Worm (Caenorhabditis elegans) whole organism, L4 larva: ENCODE measurements around the gene rde-12.

ENCODE experiments used
- D1046.2 ChIP-seq: fragments of 200-800 bp; sonication (Bioruptor generic); IDR thresholded peaks from 2 replicates; pipeline ENCODE4 v1.3.6; 2022; ENCODE audit warnings: missing genetic modification characterization, missing compliant biosample characterization
- F37D6.2 ChIP-seq: sonication (generic microtip); optimal IDR thresholded peaks from 2 replicates; lab custom pipeline; 2016; ENCODE audit warnings: mild to moderate bottlenecking, missing genetic modification characterization, missing compliant biosample characterization
- F44E2.7 ChIP-seq: fragments of 200-800 bp; sonication (Bioruptor generic); IDR thresholded peaks from 2 replicates; pipeline ENCODE4 v2.1.2; 2022; ENCODE audit warnings: missing genetic modification characterization, missing compliant biosample characterization
- F49E8.2 ChIP-seq: sonication (generic microtip); optimal IDR thresholded peaks from 2 replicates; lab custom pipeline; 2016; ENCODE audit warnings: missing compliant biosample characterization, mild to moderate bottlenecking, missing genetic modification characterization, borderline replicate concordance
- Y105C5A.15 ChIP-seq: fragments of 200-800 bp; sonication (Bioruptor generic); IDR thresholded peaks from 2 replicates; pipeline ENCODE4 v1.3.6; 2022; ENCODE audit warnings: missing genetic modification characterization, missing compliant biosample characterization
- ZK337.2 ChIP-seq: fragments of 200-800 bp; sonication (Bioruptor generic); IDR thresholded peaks from 2 replicates; pipeline ENCODE4 v1.3.6; 2022; ENCODE audit warnings: missing genetic modification reagents, missing genetic modification characterization, missing compliant biosample characterization
- ZK546.5 ChIP-seq, 2 experiments: sonication (generic microtip); optimal IDR thresholded peaks; 2 replicates each; lab custom pipeline; 2017; ENCODE audit warnings: missing biosample characterization in 2 of 2, missing genetic modification characterization in 2 of 2
- arid-1 ChIP-seq: fragments of 200-800 bp; sonication (Bioruptor generic); conservative IDR thresholded peaks from 2 replicates; pipeline ENCODE4 v1.3.6; 2022; ENCODE audit warnings: missing genetic modification reagents, missing genetic modification characterization, missing compliant biosample characterization
- ces-1 ChIP-seq: fragments of 150-350 bp; sonication (generic microtip); optimal IDR thresholded peaks from 4 replicates; lab custom pipeline; 2014; ENCODE audit warnings: missing biosample characterization, missing genetic modification reagents, missing genetic modification characterization
- cey-2 ChIP-seq: sonication (generic microtip); optimal IDR thresholded peaks from 3 replicates; lab custom pipeline; 2017; ENCODE audit warnings: missing genetic modification characterization, mild to moderate bottlenecking, missing compliant biosample characterization, antibody characterized with exemption, borderline replicate concordance; ENCODE audit not compliant: insufficient read depth
- daf-16 ChIP-seq, 3 experiments: sonication (generic microtip); optimal IDR thresholded peaks; 2 replicates each; lab custom pipeline; 2016 to 2017; ENCODE audit warnings: missing genetic modification characterization in 3 of 3, missing genetic modification reagents in 3 of 3, mild to moderate bottlenecking in 2 of 3, missing compliant biosample characterization in 2 of 3, missing biosample characterization in 1 of 3, moderate library complexity in 1 of 3
- daf-19 ChIP-seq: fragments of 200-800 bp; sonication (Bioruptor generic); conservative IDR thresholded peaks from 2 replicates; pipeline ENCODE4 v1.3.6; 2022; ENCODE audit warnings: missing genetic modification characterization, missing compliant biosample characterization
- daf-8 ChIP-seq: fragments of 200-800 bp; sonication (Bioruptor generic); IDR thresholded peaks from 2 replicates; pipeline ENCODE4 v1.3.6; 2022; ENCODE audit warnings: missing genetic modification characterization, missing compliant biosample characterization
- dmd-6 ChIP-seq: fragments of 200-800 bp; sonication (Bioruptor generic); IDR thresholded peaks from 2 replicates; pipeline ENCODE4 v1.3.6; 2022; ENCODE audit warnings: missing genetic modification reagents, missing genetic modification characterization, missing compliant biosample characterization
- dmd-8 ChIP-seq: fragments of 200-800 bp; sonication (Bioruptor generic); IDR thresholded peaks from 2 replicates; pipeline ENCODE4 v1.3.6; 2022; ENCODE audit warnings: missing genetic modification characterization, missing compliant biosample characterization
- duxl-1 ChIP-seq: sonication (generic microtip); optimal IDR thresholded peaks from 2 replicates; lab custom pipeline; 2016; ENCODE audit warnings: mild to moderate bottlenecking, missing genetic modification characterization, moderate library complexity, missing compliant biosample characterization; ENCODE audit not compliant: poor library complexity
- dve-1 ChIP-seq: sonication (generic microtip); optimal IDR thresholded peaks from 2 replicates; lab custom pipeline; 2017; ENCODE audit warnings: antibody characterized with exemption, mild to moderate bottlenecking, missing genetic modification characterization, missing compliant biosample characterization; ENCODE audit not compliant: insufficient read depth
- egl-43 ChIP-seq: fragments of 200-800 bp; sonication (Bioruptor generic); IDR thresholded peaks from 2 replicates; pipeline ENCODE4 v1.3.6; 2022; ENCODE audit warnings: missing genetic modification reagents, missing genetic modification characterization, missing compliant biosample characterization
- fkh-10 ChIP-seq: fragments of 150-350 bp; optimal IDR thresholded peaks from 2 replicates; lab custom pipeline; 2014; ENCODE audit warnings: missing biosample characterization, missing genetic modification reagents, missing genetic modification characterization
- gei-8 ChIP-seq: fragments of 200-800 bp; sonication (Bioruptor generic); optimal IDR thresholded peaks from 2 replicates; lab custom pipeline; 2018; ENCODE audit warnings: mild to moderate bottlenecking, missing genetic modification characterization, missing compliant biosample characterization
- hif-1 ChIP-seq, 2 experiments: sonication (generic microtip); optimal IDR thresholded peaks; 2 replicates each; lab custom pipeline; 2016 to 2017; ENCODE audit warnings: missing compliant biosample characterization in 2 of 2, missing genetic modification characterization in 2 of 2, missing genetic modification reagents in 2 of 2, missing genotype in 2 of 2, mild to moderate bottlenecking in 1 of 2
- hlh-11 ChIP-seq: fragments of 200-800 bp; sonication (Bioruptor generic); optimal IDR thresholded peaks from 2 replicates; lab custom pipeline; 2018; ENCODE audit warnings: mild to moderate bottlenecking, missing genetic modification characterization, missing compliant biosample characterization
- hmg-1.1 ChIP-seq: fragments of 200-800 bp; sonication (Bioruptor generic); IDR thresholded peaks from 2 replicates; pipeline ENCODE4 v1.3.6; 2022; ENCODE audit warnings: missing genetic modification reagents, missing genetic modification characterization, missing compliant biosample characterization
- lim-7 ChIP-seq: fragments of 200-800 bp; sonication (Bioruptor generic); IDR thresholded peaks from 2 replicates; pipeline ENCODE4 v1.3.6; 2022; ENCODE audit warnings: missing genetic modification characterization, missing compliant biosample characterization
- lin-1 ChIP-seq: fragments of 200-800 bp; sonication (Bioruptor generic); IDR thresholded peaks from 2 replicates; pipeline ENCODE4 v1.3.6; 2022; ENCODE audit warnings: missing genetic modification reagents, missing genetic modification characterization, missing compliant biosample characterization
- lin-15B ChIP-seq: fragments of 150-350 bp; sonication (generic microtip); optimal IDR thresholded peaks from 3 replicates; lab custom pipeline; 2014; ENCODE audit warnings: missing biosample characterization, missing genetic modification characterization
- lin-29 ChIP-seq: fragments of 200-800 bp; sonication (Bioruptor generic); IDR thresholded peaks from 2 replicates; pipeline ENCODE4 v1.3.6; 2022; ENCODE audit warnings: missing genetic modification reagents, missing genetic modification characterization, missing compliant biosample characterization
- lsy-2 ChIP-seq, 2 experiments: fragments of 150-350 bp in 1 of 2; sonication (generic microtip) in 1 of 2; optimal IDR thresholded peaks; 2 replicates each; lab custom pipeline; 2014 to 2017; ENCODE audit warnings: missing biosample characterization in 2 of 2, missing genetic modification characterization in 2 of 2
- madf-5 ChIP-seq, 2 experiments: fragments of 200-800 bp; sonication (Bioruptor generic); IDR thresholded peaks; 2 replicates each; pipeline ENCODE4 v1.3.6; 2022; ENCODE audit warnings: missing compliant biosample characterization in 2 of 2, missing genetic modification characterization in 2 of 2
- mdl-1 ChIP-seq, 2 experiments: fragments of 150-350 bp in 1 of 2; sonication (generic microtip) in 1 of 2; optimal IDR thresholded peaks; 2 replicates each; lab custom pipeline; 2014 to 2017; ENCODE audit warnings: missing biosample characterization in 2 of 2, missing genetic modification characterization in 2 of 2
- mxl-3 ChIP-seq: fragments of 200-800 bp; sonication (Bioruptor generic); optimal IDR thresholded peaks from 2 replicates; lab custom pipeline; 2018; ENCODE audit warnings: mild to moderate bottlenecking, missing genetic modification characterization, missing compliant biosample characterization
- nhr-102 ChIP-seq: sonication (generic microtip); optimal IDR thresholded peaks from 2 replicates; lab custom pipeline; 2016; ENCODE audit warnings: mild to moderate bottlenecking, missing genetic modification characterization, moderate library complexity, missing compliant biosample characterization
- nhr-111 ChIP-seq: fragments of 200-800 bp; sonication (Bioruptor generic); optimal IDR thresholded peaks from 2 replicates; lab custom pipeline; 2018; ENCODE audit warnings: mild to moderate bottlenecking, missing genetic modification characterization, missing compliant biosample characterization
- nhr-41 ChIP-seq: fragments of 200-800 bp; sonication (Bioruptor generic); IDR thresholded peaks from 2 replicates; pipeline ENCODE4 v1.3.6; 2022; ENCODE audit warnings: missing genetic modification reagents, missing genetic modification characterization, missing compliant biosample characterization
- nhr-42 ChIP-seq: fragments of 200-800 bp; sonication (Bioruptor generic); IDR thresholded peaks from 2 replicates; pipeline ENCODE4 v1.3.6; 2022; ENCODE audit warnings: missing genetic modification characterization, missing compliant biosample characterization
- nhr-6 ChIP-seq: fragments of 150-350 bp; optimal IDR thresholded peaks from 2 replicates; lab custom pipeline; 2014; ENCODE audit warnings: missing biosample characterization, missing genetic modification characterization
- pqm-1 ChIP-seq: sonication (generic microtip); optimal IDR thresholded peaks from 2 replicates; lab custom pipeline; 2017; ENCODE audit warnings: missing biosample characterization, missing genetic modification characterization
- set-16 ChIP-seq: fragments of 200-800 bp; sonication (Bioruptor generic); IDR thresholded peaks from 2 replicates; pipeline ENCODE4 v1.3.6; 2022; ENCODE audit warnings: missing genetic modification reagents, missing genetic modification characterization, missing compliant biosample characterization
- skn-1 ChIP-seq: fragments of 150-350 bp; optimal IDR thresholded peaks from 2 replicates; lab custom pipeline; 2014; ENCODE audit warnings: missing biosample characterization, missing genetic modification characterization
- snpc-1.2 ChIP-seq: fragments of 200-800 bp; sonication (Bioruptor generic); IDR thresholded peaks from 2 replicates; pipeline ENCODE4 v1.3.6; 2022; ENCODE audit warnings: missing genetic modification reagents, missing genetic modification characterization, missing compliant biosample characterization
- spr-1 ChIP-seq: sonication (generic microtip); optimal IDR thresholded peaks from 2 replicates; lab custom pipeline; 2016; ENCODE audit warnings: mild to moderate bottlenecking, missing genetic modification characterization, missing compliant biosample characterization
- spr-3 ChIP-seq: fragments of 200-800 bp; sonication (Bioruptor generic); optimal IDR thresholded peaks from 2 replicates; lab custom pipeline; 2018; ENCODE audit warnings: mild to moderate bottlenecking, missing genetic modification characterization, missing compliant biosample characterization
- unc-39 ChIP-seq: sonication (generic microtip); optimal IDR thresholded peaks from 2 replicates; lab custom pipeline; 2017; ENCODE audit warnings: missing biosample characterization, missing genetic modification characterization
- vab-7 ChIP-seq: fragments of 200-800 bp; sonication (Bioruptor generic); IDR thresholded peaks from 2 replicates; pipeline ENCODE4 v1.3.6; 2022; ENCODE audit warnings: missing genetic modification reagents, missing genetic modification characterization, missing compliant biosample characterization
- zfp-3 ChIP-seq: fragments of 200-800 bp; sonication (Bioruptor generic); conservative IDR thresholded peaks from 2 replicates; pipeline ENCODE4 v1.3.6; 2022; ENCODE audit warnings: missing genetic modification reagents, missing genetic modification characterization, missing compliant biosample characterization
- ztf-7 ChIP-seq: fragments of 150-350 bp; optimal IDR thresholded peaks from 2 replicates; lab custom pipeline; 2014; ENCODE audit warnings: missing biosample characterization, missing genetic modification characterization

rde-12 gene

DNA sequence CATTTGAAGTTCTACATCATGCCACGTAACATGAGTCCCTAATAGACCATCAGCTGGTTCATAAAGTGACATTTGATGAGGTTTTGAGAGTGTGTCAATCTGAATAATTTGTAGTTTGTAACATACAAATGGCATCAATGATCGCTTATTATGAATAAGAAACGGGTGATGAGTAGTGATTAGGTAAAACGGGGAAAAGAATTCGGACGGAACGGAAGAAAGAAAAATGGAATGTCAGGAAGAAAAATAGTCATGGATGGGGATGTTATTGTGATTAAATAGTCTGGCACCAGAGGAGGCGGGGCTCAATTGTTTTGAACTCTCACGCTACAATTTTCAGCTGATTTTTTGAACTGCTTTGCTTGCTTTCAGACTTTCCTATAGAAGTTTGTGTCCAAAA is 31.0 kb upstream of the rde-12 start, which contains the start of gene H37A05.2:
Gene H37A05.2, minus strand, starts transcription at position 101 of the 400 bp plus-strand sequence.
- TF ChIP-seq set-16 (GFP tag; lab: Robert Waterston, UW) (no peak), spr-1 (tag; lab: Kevin White, UChicago) (no peak), egl-43 (GFP tag; lab: Robert Waterston, UW) (no peak), lim-7 (no peak), nhr-111 (GFP tag; lab: Kevin White, UChicago) (no peak), ces-1 (GFP tag; lab: Kevin White, UChicago) (no peak), nhr-41 (GFP tag; lab: Robert Waterston, UW) (no peak), D1046.2 (GFP tag; lab: Robert Waterston, UW) (no peak), mdl-1 (tag; optimal IDR thresholded peaks at IDR 0.05; lab: Kevin White, UChicago) (no peak), arid-1 (no peak), F37D6.2 (tag; lab: Kevin White, UChicago) (no peak), madf-5 (GFP tag; IDR thresholded peaks at IDR 0.05; lab: Robert Waterston, UW) (no peak), dmd-8 (GFP tag; lab: Robert Waterston, UW) (no peak), F49E8.2 (tag; lab: Kevin White, UChicago) (no peak)

DNA sequence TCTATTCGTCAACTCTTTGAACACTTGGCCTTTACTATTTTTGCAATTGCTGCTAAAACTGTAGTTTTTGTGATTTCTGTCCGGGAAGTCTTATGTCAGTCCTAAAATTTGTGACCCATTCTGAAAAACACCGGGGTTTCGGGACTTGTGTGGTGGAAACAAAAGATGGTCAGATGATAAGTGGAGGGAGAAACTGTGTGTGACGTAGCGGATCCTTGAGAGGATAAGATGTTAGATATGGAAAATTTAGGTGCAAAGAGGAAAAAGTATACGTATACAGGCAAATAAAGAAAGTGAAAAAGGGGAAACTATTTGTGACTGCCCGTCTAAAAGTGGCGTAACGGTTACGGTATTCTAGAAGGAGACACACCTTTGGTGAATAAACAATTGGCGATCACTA is 28.8 kb upstream of the rde-12 start:
- TF ChIP-seq nhr-102 (tag; lab: Kevin White, UChicago) (no peak), mxl-3 (GFP tag; lab: Kevin White, UChicago) (no peak), duxl-1 (no peak)

DNA sequence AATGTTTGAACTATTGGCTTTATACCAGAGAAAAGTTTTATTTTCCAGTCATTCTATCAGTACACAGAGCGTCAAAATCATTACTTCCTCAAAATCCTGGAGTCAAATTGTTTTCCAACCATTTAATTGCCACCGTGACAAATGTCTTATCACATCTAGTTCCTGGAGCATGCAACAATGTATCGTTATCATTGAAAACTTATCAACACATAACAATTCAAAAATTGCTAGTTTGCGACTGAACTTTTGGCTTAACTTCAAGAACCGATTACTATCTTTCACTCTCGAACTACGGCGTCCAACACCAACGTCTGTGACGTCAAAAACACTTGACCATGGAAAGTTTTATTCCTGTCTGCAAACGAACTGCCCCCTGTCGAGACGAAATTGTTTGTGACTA is 27.1 kb upstream of the rde-12 start:
- TF ChIP-seq Y105C5A.15 (GFP tag; lab: Robert Waterston, UW) (no peak), ztf-7 (no peak), pqm-1 (tag; lab: Kevin White, UChicago) (peak; percentile 69), cey-2 (no peak), vab-7 (no peak), set-16 (GFP tag; lab: Robert Waterston, UW) (no peak), daf-19 (no peak), nhr-42 (GFP tag; lab: Robert Waterston, UW) (no peak), lsy-2 (tag; optimal IDR thresholded peaks at IDR 0.05; lab: Kevin White, UChicago) (no peak), hmg-1.1 (GFP tag; lab: Robert Waterston, UW) (no peak), fkh-10 (GFP tag; lab: Kevin White, UChicago) (no peak), skn-1 (tag; lab: Kevin White, UChicago) (no peak), dmd-8 (GFP tag; lab: Robert Waterston, UW) (no peak), nhr-6 (tag; lab: Kevin White, UChicago) (no peak), ZK337.2 (GFP tag; lab: Robert Waterston, UW) (no peak), ZK546.5 (tag; optimal IDR thresholded peaks at IDR 0.05; lab: Kevin White, UChicago) (no peak), daf-8 (GFP tag; lab: Robert Waterston, UW) (no peak), lin-29 (GFP tag; lab: Robert Waterston, UW) (no peak), lin-15B (tag; lab: Kevin White, UChicago) (no peak), spr-3 (GFP tag; lab: Kevin White, UChicago) (no peak), snpc-1.2 (GFP tag; lab: Robert Waterston, UW) (no peak), egl-43 (GFP tag; lab: Robert Waterston, UW) (no peak), hlh-11 (tag; lab: Kevin White, UChicago) (peak; percentile 9), D1046.2 (GFP tag; lab: Robert Waterston, UW) (no peak), F37D6.2 (tag; lab: Kevin White, UChicago) (no peak), lin-1 (GFP tag; lab: Robert Waterston, UW) (no peak), F44E2.7 (GFP tag; lab: Robert Waterston, UW) (no peak), ces-1 (GFP tag; lab: Kevin White, UChicago) (no peak), arid-1 (no peak), dmd-6 (peak; percentile 78), dve-1 (tag; lab: Kevin White, UChicago) (peak; percentile 37), hif-1 (tag; optimal IDR thresholded peaks at IDR 0.05; lab: Kevin White, UChicago) (no peak), gei-8 (GFP tag; lab: Kevin White, UChicago) (no peak), daf-16 (GFP tag; optimal IDR thresholded peaks at IDR 0.05; lab: Kevin White, UChicago) (no peak), daf-16 (tag; optimal IDR thresholded peaks at IDR 0.05; lab: Kevin White, UChicago) (peak; percentile 43), zfp-3 (GFP tag; lab: Robert Waterston, UW) (no peak), unc-39 (no peak)
